Worm (Caenorhabditis elegans): Measurements from ENCODE around the gene gur-4.

DNA sequence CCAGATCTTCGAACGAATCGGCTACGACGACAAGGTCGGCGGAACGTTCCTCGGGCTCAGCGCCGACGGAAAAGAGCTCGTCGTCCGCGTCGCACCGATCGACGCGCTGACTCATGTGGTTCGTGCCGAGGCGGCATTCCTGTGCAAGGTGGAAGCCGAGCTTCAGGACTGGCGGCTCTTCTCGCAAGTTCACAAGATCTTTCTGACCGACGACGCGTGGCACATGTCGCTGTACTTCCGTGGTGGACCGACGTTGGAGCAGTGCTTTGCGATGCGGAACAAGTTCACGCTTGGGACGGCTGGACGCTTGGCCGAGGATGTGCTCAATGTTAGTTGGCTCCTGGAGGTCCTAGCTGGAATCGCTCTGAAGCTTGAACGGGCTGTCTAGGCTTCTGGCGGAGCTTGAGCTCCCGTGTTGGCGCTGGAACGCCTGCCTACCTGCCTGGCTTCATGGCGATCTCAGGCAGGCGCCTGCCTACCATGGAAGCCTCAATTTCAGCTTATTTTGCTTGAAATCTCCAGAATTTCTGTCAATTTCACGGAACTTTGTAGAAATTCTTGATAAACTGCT, 34.4 kb downstream of the gur-4 start:
- TF ChIP-seq F16B12.6 (tag; optimal IDR thresholded peaks at IDR 0.05) = no peak
- TF ChIP-seq efl-1 (optimal IDR thresholded peaks at IDR 0.05) = no peak
- TF ChIP-seq efl-1 (GFP tag; optimal IDR thresholded peaks at IDR 0.05 in 1 of 2) = peak in 1 of 2 experiments; percentile 4
- no peak for TF ChIP-seq ztf-4 (tag; optimal IDR thresholded peaks at IDR 0.05)
- TF ChIP-seq ceh-82 (tag; optimal IDR thresholded peaks at IDR 0.05) = no peak

Measured in whole organism, L1 larva.